Fruit fly (Drosophila melanogaster): ENCODE measurements around the gene InR.

Gene InR

dm6 chr3R:21619117-21619650, at the start of gene InR:
TSS of gene InR (minus strand) at chr3R:21619321.
- no peak for TF ChIP-seq pan (optimal IDR thresholded peaks at IDR 0.05)
- no peak for TF ChIP-seq EcR (GFP tag; optimal IDR thresholded peaks at IDR 0.05)
- TF ChIP-seq psq (optimal IDR thresholded peaks at IDR 0.05), result no peak
- no peak for TF ChIP-seq Dll (optimal IDR thresholded peaks at IDR 0.05)
- TF ChIP-seq usp (GFP tag; optimal IDR thresholded peaks at IDR 0.05), result no peak
- no peak for TF ChIP-seq CG8478 (optimal IDR thresholded peaks at IDR 0.05)

dm6 chr3R:21665404-21665803, 46.3 kb upstream of the InR start:
- no peak for TF ChIP-seq psq (optimal IDR thresholded peaks at IDR 0.05)
- no peak for TF ChIP-seq EcR (GFP tag; optimal IDR thresholded peaks at IDR 0.05)
- TF ChIP-seq CG8478 (optimal IDR thresholded peaks at IDR 0.05), result no peak
- TF ChIP-seq pan (optimal IDR thresholded peaks at IDR 0.05), result no peak
- TF ChIP-seq usp (GFP tag; optimal IDR thresholded peaks at IDR 0.05), result no peak
- TF ChIP-seq Dll (optimal IDR thresholded peaks at IDR 0.05), result no peak

dm6 chr3R:21664089-21664488, 45.0 kb upstream of the InR start, which contains the start of gene Jhbp16:
TSS of gene Jhbp16 (plus strand) at chr3R:21664389.
- TF ChIP-seq psq (optimal IDR thresholded peaks at IDR 0.05), result no peak
- TF ChIP-seq usp (GFP tag; optimal IDR thresholded peaks at IDR 0.05), result no peak
- no peak for TF ChIP-seq Dll (optimal IDR thresholded peaks at IDR 0.05)
- TF ChIP-seq pan (optimal IDR thresholded peaks at IDR 0.05), result no peak
- TF ChIP-seq EcR (GFP tag; optimal IDR thresholded peaks at IDR 0.05), result no peak
- no peak for TF ChIP-seq CG8478 (optimal IDR thresholded peaks at IDR 0.05)

- TF ChIP-seq psq (optimal IDR thresholded peaks at IDR 0.05), result no peak
- no peak for TF ChIP-seq EcR (GFP tag; optimal IDR thresholded peaks at IDR 0.05)
- TF ChIP-seq usp (GFP tag; optimal IDR thresholded peaks at IDR 0.05), result no peak
- no peak for TF ChIP-seq Dll (optimal IDR thresholded peaks at IDR 0.05)
- TF ChIP-seq CG8478 (optimal IDR thresholded peaks at IDR 0.05), result no peak
- no peak for TF ChIP-seq pan (optimal IDR thresholded peaks at IDR 0.05)
Measured at dm6 chr3R:21662501-21663007, 43.4 kb upstream of the InR start, which contains the start of gene Archease. TSS of gene Archease (minus strand) at chr3R:21662972.

DNA sequence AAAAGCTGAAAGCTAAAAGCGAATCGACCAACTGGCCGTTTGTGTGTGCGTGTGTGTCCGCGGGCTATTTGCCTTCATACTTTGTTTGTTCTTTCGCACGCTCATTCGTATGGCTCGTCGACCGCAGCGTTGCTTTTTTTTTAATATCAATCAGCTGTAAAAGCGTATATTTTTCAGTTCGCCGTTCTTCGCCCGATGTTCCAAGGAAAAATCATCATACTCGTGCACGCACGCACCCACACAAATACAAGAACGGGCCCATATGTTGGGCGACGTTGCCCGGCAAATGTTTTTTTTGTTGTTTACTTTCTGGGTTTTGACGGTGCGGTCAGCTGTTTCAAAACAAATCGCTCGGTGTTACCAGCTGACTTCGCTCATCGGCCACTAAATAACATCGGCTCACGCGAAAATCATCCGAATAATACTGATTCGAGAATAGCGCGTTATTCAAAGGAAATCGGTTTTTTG, 41.6 kb upstream of the InR start, which contains the start of gene E2f1:
TSS of gene E2f1 (minus strand) at position 213 of the 468 bp plus-strand sequence.
- TF ChIP-seq usp (GFP tag; optimal IDR thresholded peaks at IDR 0.05), result no peak
- TF ChIP-seq pan (optimal IDR thresholded peaks at IDR 0.05), result no peak
- TF ChIP-seq Dll (optimal IDR thresholded peaks at IDR 0.05), result no peak
- no peak for TF ChIP-seq psq (optimal IDR thresholded peaks at IDR 0.05)
- no peak for TF ChIP-seq CG8478 (optimal IDR thresholded peaks at IDR 0.05)
- TF ChIP-seq EcR (GFP tag; optimal IDR thresholded peaks at IDR 0.05), result no peak

DNA sequence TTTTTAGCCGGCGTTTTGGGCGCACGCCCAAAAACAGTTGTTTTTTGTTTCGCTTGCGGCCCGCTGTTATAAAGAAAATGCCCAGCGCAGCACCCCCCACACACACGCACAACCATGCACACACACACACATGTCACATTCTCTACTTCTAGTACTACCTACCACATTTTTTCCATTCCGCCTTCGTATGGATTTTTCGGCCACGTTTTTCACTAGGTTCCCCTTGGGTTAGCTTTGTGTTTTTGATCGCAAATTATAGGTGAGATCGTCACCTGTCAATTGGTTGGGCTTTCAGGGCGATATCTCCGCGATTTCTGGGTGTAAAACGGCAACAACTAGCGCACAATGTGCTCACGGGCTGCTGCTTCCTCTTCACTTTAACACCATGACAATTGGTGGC, 40.9 kb upstream of the InR start:
- no peak for TF ChIP-seq pan (optimal IDR thresholded peaks at IDR 0.05)
- TF ChIP-seq usp (GFP tag; optimal IDR thresholded peaks at IDR 0.05), result no peak
- no peak for TF ChIP-seq Dll (optimal IDR thresholded peaks at IDR 0.05)

DNA sequence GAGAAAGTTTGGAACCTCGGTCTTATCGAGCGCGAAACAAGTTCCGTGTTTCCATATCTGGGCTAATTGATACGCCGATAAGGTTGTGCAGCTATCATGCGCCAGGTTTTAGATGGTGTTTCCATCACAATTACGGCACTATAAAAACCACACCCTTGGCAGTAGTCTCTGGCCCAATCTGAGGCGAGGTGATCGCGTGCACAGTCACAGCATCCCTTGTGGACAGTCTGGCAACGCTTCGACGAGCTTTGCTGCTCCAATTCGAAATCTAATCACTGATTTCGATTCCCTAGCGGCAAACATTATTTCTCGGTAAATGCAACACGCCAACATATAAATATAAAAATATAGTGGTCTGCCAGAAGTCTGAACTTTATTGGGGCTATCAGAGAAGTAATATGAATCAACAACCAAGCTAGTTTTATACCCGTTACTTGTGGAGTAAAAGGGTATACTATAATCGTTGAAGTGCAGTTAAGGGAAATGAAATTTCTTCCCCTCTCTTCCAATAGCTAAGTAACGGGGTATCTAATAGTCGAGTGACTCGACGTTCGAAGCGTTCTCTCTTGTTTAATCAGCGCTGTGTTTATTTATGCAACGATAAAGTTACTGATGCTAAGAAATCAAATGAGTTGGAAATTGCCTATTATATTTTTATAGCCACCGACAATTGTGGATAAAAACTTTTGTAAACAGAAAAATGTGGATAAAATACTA, 39.8 kb upstream of the InR start:
- TF ChIP-seq EcR (GFP tag; optimal IDR thresholded peaks at IDR 0.05), result no peak
- TF ChIP-seq pan (optimal IDR thresholded peaks at IDR 0.05), result no peak
- no peak for TF ChIP-seq psq (optimal IDR thresholded peaks at IDR 0.05)
- TF ChIP-seq CG8478 (optimal IDR thresholded peaks at IDR 0.05), result no peak
- TF ChIP-seq usp (GFP tag; optimal IDR thresholded peaks at IDR 0.05), result no peak
- no peak for TF ChIP-seq Dll (optimal IDR thresholded peaks at IDR 0.05)

- TF ChIP-seq psq (optimal IDR thresholded peaks at IDR 0.05), result no peak
- TF ChIP-seq Dll (optimal IDR thresholded peaks at IDR 0.05), result no peak
- TF ChIP-seq pan (optimal IDR thresholded peaks at IDR 0.05), result no peak
- TF ChIP-seq EcR (GFP tag; optimal IDR thresholded peaks at IDR 0.05), result peak in 1 of 2 experiments; percentile 74
Measured at dm6 chr3R:21658281-21658680, 39.2 kb upstream of the InR start.

DNA sequence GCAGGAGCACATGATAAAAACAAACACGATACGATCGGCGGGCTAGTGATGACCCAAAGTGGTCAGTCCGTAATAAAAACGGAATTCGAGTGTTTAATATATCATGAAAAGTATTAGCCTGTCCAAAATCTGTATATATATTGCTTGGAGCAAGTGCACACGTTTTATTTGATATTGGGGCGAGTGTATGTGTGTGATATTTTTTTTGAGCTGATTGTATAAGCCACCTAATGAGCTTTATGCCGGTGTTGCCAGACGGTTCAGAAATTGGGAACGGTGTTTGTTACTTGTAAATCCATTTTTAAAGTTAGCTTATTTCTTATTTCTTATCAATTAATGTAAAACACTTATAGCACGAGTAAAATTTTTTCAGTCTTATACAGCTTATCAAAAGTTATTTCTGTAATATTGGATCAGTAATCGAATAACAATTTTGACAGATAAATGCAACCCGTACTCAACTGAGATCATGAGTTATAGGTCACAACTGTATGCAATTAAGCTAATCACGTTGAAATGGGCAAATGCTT, 38.4 kb upstream of the InR start:
- no peak for TF ChIP-seq Dll (optimal IDR thresholded peaks at IDR 0.05)
- no peak for TF ChIP-seq CG8478 (optimal IDR thresholded peaks at IDR 0.05)
- TF ChIP-seq pan (optimal IDR thresholded peaks at IDR 0.05), result no peak
- TF ChIP-seq psq (optimal IDR thresholded peaks at IDR 0.05), result no peak
- no peak for TF ChIP-seq usp (GFP tag; optimal IDR thresholded peaks at IDR 0.05)
- TF ChIP-seq EcR (GFP tag; optimal IDR thresholded peaks at IDR 0.05), result no peak

- no peak for TF ChIP-seq psq (optimal IDR thresholded peaks at IDR 0.05)
- TF ChIP-seq Dll (optimal IDR thresholded peaks at IDR 0.05), result no peak
- no peak for TF ChIP-seq CG8478 (optimal IDR thresholded peaks at IDR 0.05)
- TF ChIP-seq usp (GFP tag; optimal IDR thresholded peaks at IDR 0.05), result no peak
- TF ChIP-seq pan (optimal IDR thresholded peaks at IDR 0.05), result no peak
- no peak for TF ChIP-seq EcR (GFP tag; optimal IDR thresholded peaks at IDR 0.05)
Measured at dm6 chr3R:21656492-21657484, 37.7 kb upstream of the InR start.

dm6 chr3R:21655384-21655783, 36.3 kb upstream of the InR start:
- TF ChIP-seq EcR (GFP tag; optimal IDR thresholded peaks at IDR 0.05) (no peak), pan (optimal IDR thresholded peaks at IDR 0.05) (no peak), psq (optimal IDR thresholded peaks at IDR 0.05) (no peak), CG8478 (optimal IDR thresholded peaks at IDR 0.05) (no peak), Dll (optimal IDR thresholded peaks at IDR 0.05) (no peak), usp (GFP tag; optimal IDR thresholded peaks at IDR 0.05) (no peak)

All from whole organism.